Worm (Caenorhabditis elegans): ENCODE results near the gene pkc-3.

ce11 chrII:5337495-5337840 lies 42.4 kb upstream of the pkc-3 start:
- TF ChIP-seq nhr-90 (tag; optimal IDR thresholded peaks at IDR 0.05), result no peak
- TF ChIP-seq Y53F4B.3 (GFP tag; IDR thresholded peaks at IDR 0.05), result no peak
- no peak for TF ChIP-seq snpc-4 (GFP tag; optimal IDR thresholded peaks at IDR 0.05)
- TF ChIP-seq snpc-4 (tag; optimal IDR thresholded peaks at IDR 0.05), result no peak
- no peak for TF ChIP-seq sptf-2 (GFP tag; optimal IDR thresholded peaks at IDR 0.05)
- TF ChIP-seq B0261.1 (tag; optimal IDR thresholded peaks at IDR 0.05), result no peak
- TF ChIP-seq zfh-2 (GFP tag; conservative IDR thresholded peaks at IDR 0.05), result no peak
- no peak for TF ChIP-seq dpl-1 (GFP tag; optimal IDR thresholded peaks at IDR 0.05)
- no peak for TF ChIP-seq egl-18 (GFP tag; IDR thresholded peaks at IDR 0.05)
- no peak for TF ChIP-seq ceh-79 (tag; optimal IDR thresholded peaks at IDR 0.05)
- peak; percentile 31 for TF ChIP-seq nhr-80 (tag; optimal IDR thresholded peaks at IDR 0.05)
